Fruit fly (Drosophila melanogaster): ENCODE measurements around the gene lic.

lic gene

DNA sequence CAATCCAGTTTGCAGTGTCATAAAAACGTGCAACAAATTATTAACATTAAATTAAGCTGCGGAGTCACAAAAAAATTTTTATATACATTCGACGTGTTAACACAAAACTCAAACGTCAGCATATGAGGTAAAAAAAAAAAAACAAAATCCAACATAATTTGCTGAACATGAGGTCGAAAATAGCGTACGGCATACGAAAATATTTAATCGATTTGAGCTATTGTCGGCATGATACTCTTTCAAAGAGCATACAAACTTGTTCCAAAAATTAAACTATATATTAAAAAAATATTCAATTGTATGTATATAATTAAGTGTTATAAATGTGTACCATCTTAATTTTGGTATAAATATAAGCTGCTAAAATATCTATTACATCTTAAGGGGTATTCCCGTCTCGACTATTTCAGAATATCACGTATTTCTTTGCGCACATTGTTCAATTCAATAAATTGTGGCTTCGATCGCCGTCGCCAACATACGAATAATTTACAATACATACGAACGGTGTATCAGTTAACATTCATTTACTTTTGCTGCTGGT, 18.7 kb downstream of the lic start (continued):
- TF ChIP-seq hkb (optimal IDR thresholded peaks at IDR 0.05) (no peak), hkb (GFP tag; IDR thresholded peaks at IDR 0.05) (peak; percentile 63; the same call in 1 of the 2 replicates), Dek (tag; optimal IDR thresholded peaks at IDR 0.05) (peak; percentile 43), corto (GFP tag; optimal IDR thresholded peaks at IDR 0.05) (no peak), CG15011 (GFP tag; optimal IDR thresholded peaks at IDR 0.05) (peak; percentile 29), sd (tag; optimal IDR thresholded peaks at IDR 0.05) (peak; percentile 44), CG12391 (tag; optimal IDR thresholded peaks at IDR 0.05) (peak; percentile 68), wor (GFP tag; IDR thresholded peaks at IDR 0.05) (no peak), odd (GFP tag; optimal IDR thresholded peaks at IDR 0.05) (no peak), Fer2 (tag; optimal IDR thresholded peaks at IDR 0.05) (peak; percentile 19), ATbp (GFP tag; optimal IDR thresholded peaks at IDR 0.05) (no peak), Pdp1 (GFP tag; optimal IDR thresholded peaks at IDR 0.05) (no peak), CG30403 (GFP tag; optimal IDR thresholded peaks at IDR 0.05) (peak; percentile 35), BtbVII (GFP tag; optimal IDR thresholded peaks at IDR 0.05) (peak; percentile 13), CG16815 (GFP tag; optimal IDR thresholded peaks at IDR 0.05) (no peak), CG9797 (GFP tag; optimal IDR thresholded peaks at IDR 0.05) (no peak), Dll (GFP tag; IDR thresholded peaks at IDR 0.05; ENCODE audit: partially characterized antibody) (no peak), kah (GFP tag; optimal IDR thresholded peaks at IDR 0.05) (no peak), CG9727 (GFP tag; optimal IDR thresholded peaks at IDR 0.05) (peak; percentile 15), CG5953 (GFP tag; IDR thresholded peaks at IDR 0.05) (no peak), CG7963 (GFP tag; IDR thresholded peaks at IDR 0.05; ENCODE audit: partially characterized antibody) (no peak), CG7357 (GFP tag; IDR thresholded peaks at IDR 0.05) (peak; percentile 42; the same call in 1 of the 3 replicates), CG10321 (GFP tag; IDR thresholded peaks at IDR 0.05) (peak; percentile 44; the same call in 1 of the 2 replicates), Neu2 (GFP tag; optimal IDR thresholded peaks at IDR 0.05; ENCODE audit: borderline replicate concordance) (no peak), Sox102F (GFP tag; optimal IDR thresholded peaks at IDR 0.05) (peak; percentile 70), nau (GFP tag; optimal IDR thresholded peaks at IDR 0.05) (no peak), fd96Cb (tag; optimal IDR thresholded peaks at IDR 0.05) (peak; percentile 36), CG3995 (GFP tag; optimal IDR thresholded peaks at IDR 0.05) (no peak), HLH3B (GFP tag; IDR thresholded peaks at IDR 0.05) (peak; percentile 34; the same call in 1 of the 2 replicates), CG11723 (GFP tag; optimal IDR thresholded peaks at IDR 0.05) (no peak), Hmr (GFP tag; optimal IDR thresholded peaks at IDR 0.05) (peak; percentile 61), bsh (GFP tag; optimal IDR thresholded peaks at IDR 0.05) (peak in 1 of 2 experiments; percentile 48), CG2116 (GFP tag; optimal IDR thresholded peaks at IDR 0.05) (no peak), CG1792 (GFP tag; optimal IDR thresholded peaks at IDR 0.05) (no peak), ind (GFP tag; optimal IDR thresholded peaks at IDR 0.05) (peak; percentile 39), CG11093 (GFP tag; IDR thresholded peaks at IDR 0.05) (no peak), Hr78 (GFP tag; optimal IDR thresholded peaks at IDR 0.05) (no peak), Gug (GFP tag; IDR thresholded peaks at IDR 0.05) (no peak), ase (GFP tag; IDR thresholded peaks at IDR 0.05) (0 out of 3 replicates have a peak, but pooled peaks have one; percentile 31), CG17568 (GFP tag; optimal IDR thresholded peaks at IDR 0.05) (no peak), CG15514 (GFP tag; optimal IDR thresholded peaks at IDR 0.05) (peak; percentile 13), CG4328 (GFP tag; optimal IDR thresholded peaks at IDR 0.05) (no peak), trem (tag; optimal IDR thresholded peaks at IDR 0.05) (no peak), jigr1 (GFP tag; IDR thresholded peaks at IDR 0.05) (no peak), CG3281 (GFP tag; optimal IDR thresholded peaks at IDR 0.05) (peak; percentile 17), Rfx (GFP tag; IDR thresholded peaks at IDR 0.05) (peak; percentile 75), usp (GFP tag; optimal IDR thresholded peaks at IDR 0.05) (no peak), so (GFP tag; IDR thresholded peaks at IDR 0.05) (peak; percentile 62; the same call in 1 of the 3 replicates), vvl (GFP tag; IDR thresholded peaks at IDR 0.05) (peak; percentile 66), Adf1 (GFP tag; IDR thresholded peaks at IDR 0.05) (no peak)

All from whole organism, embryonic.